Worm (Caenorhabditis elegans): Measurements from ENCODE around the gene haao-1.

Gene haao-1

DNA sequence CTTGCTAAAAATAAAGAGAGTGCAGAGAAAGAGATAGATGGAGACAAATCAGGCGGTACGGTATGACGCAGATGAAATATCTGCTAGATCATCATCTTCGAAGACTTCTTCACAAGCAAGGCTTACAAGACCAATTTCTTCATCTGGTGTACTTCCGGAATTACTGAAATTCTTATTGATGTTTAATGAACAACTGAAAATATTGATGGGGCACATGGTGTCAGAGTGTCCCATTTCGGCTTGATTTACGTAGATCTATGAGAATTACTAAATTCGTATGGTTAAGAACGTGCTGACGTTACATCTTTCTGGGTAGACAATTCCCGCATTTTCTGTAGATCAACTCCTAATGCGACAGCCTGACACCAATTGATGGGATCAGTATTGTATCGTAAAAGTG, 52.0 kb downstream of the haao-1 start:
- TF ChIP-seq pes-1 (GFP tag; IDR thresholded peaks at IDR 0.05), result no peak
- no peak for TF ChIP-seq hnd-1 (tag; optimal IDR thresholded peaks at IDR 0.05)
- TF ChIP-seq flt-1 (GFP tag; IDR thresholded peaks at IDR 0.05), result no peak
- TF ChIP-seq ama-1 (optimal IDR thresholded peaks at IDR 0.05), result no peak
- no peak for TF ChIP-seq tbx-37 (GFP tag; conservative IDR thresholded peaks at IDR 0.05)
- TF ChIP-seq tbx-11 (GFP tag; IDR thresholded peaks at IDR 0.05), result no peak
- no peak for TF ChIP-seq ceh-13 (GFP tag; optimal IDR thresholded peaks at IDR 0.05)
- no peak for TF ChIP-seq F13C5.2 (tag; optimal IDR thresholded peaks at IDR 0.05)
